Fruit fly (Drosophila melanogaster) whole organism, embryonic: Measurements from ENCODE around the gene Cpr67Fa2.
A peak's percentile ranks its signal among the peaks of the same experiment; 100 is the strongest.

Experiments used
- Atf-2 ChIP-seq: fragments of 200-800 bp; sonication (Bioruptor generic); optimal IDR thresholded peaks from 2 replicates; lab custom pipeline; 2016; ENCODE audit warnings: missing biosample characterization, missing genetic modification characterization
- B-H1 ChIP-seq: fragments of 200-800 bp; sonication (Bioruptor generic); IDR thresholded peaks from 3 replicates; pipeline ENCODE4 v1.3.6; 2022; ENCODE audit warnings: missing biosample characterization, missing genetic modification characterization
- CG11456 ChIP-seq: fragments of 200-800 bp; sonication (Bioruptor generic); IDR thresholded peaks from 3 replicates; pipeline ENCODE4 v1.3.6; 2022; ENCODE audit warnings: missing biosample characterization, missing genetic modification characterization
- CG12071 ChIP-seq: fragments of 200-800 bp; sonication (Bioruptor generic); optimal IDR thresholded peaks from 3 replicates; lab custom pipeline; 2018; ENCODE audit warnings: missing biosample characterization, mild to moderate bottlenecking, missing genetic modification characterization
- CG12769 ChIP-seq: fragments of 200-800 bp; sonication (Bioruptor generic); optimal IDR thresholded peaks from 2 replicates; lab custom pipeline; 2019; ENCODE audit warnings: missing biosample characterization, mild to moderate bottlenecking, missing genetic modification characterization, moderate library complexity
- CG13296 ChIP-seq: fragments of 200-800 bp; sonication (Bioruptor generic); optimal IDR thresholded peaks from 3 replicates; lab custom pipeline; 2018; ENCODE audit warnings: missing biosample characterization, mild to moderate bottlenecking, missing genetic modification characterization
- CG13424 ChIP-seq: fragments of 200-800 bp; sonication (Bioruptor generic); optimal IDR thresholded peaks from 2 replicates; lab custom pipeline; 2019; ENCODE audit warnings: missing biosample characterization, mild to moderate bottlenecking, missing genetic modification characterization, moderate library complexity
- CG13775 ChIP-seq: fragments of 200-800 bp; sonication (Bioruptor generic); optimal IDR thresholded peaks from 3 replicates; lab custom pipeline; 2017; ENCODE audit warnings: missing biosample characterization, mild to moderate bottlenecking, missing genetic modification characterization
- CG15479 ChIP-seq: fragments of 200-800 bp; sonication (Bioruptor generic); optimal IDR thresholded peaks from 3 replicates; lab custom pipeline; 2019; ENCODE audit warnings: missing biosample characterization, mild to moderate bottlenecking, missing genetic modification characterization, moderate library complexity
- CG1792 ChIP-seq: fragments of 200-800 bp; sonication (Bioruptor generic); optimal IDR thresholded peaks from 2 replicates; lab custom pipeline; 2016; ENCODE audit warnings: missing biosample characterization, missing genetic modification characterization
- CG1832 ChIP-seq: fragments of 200-800 bp; sonication (Bioruptor generic); optimal IDR thresholded peaks from 2 replicates; lab custom pipeline; 2017; ENCODE audit warnings: missing biosample characterization, mild to moderate bottlenecking, missing genetic modification characterization, inconsistent platforms
- CG18619 ChIP-seq: fragments of 200-800 bp; sonication (Bioruptor generic); optimal IDR thresholded peaks from 3 replicates; lab custom pipeline; 2017; ENCODE audit warnings: missing biosample characterization, mild to moderate bottlenecking, missing genetic modification characterization
- CG32532 ChIP-seq: fragments of 200-800 bp; sonication (Bioruptor generic); IDR thresholded peaks from 2 replicates; pipeline ENCODE4 v1.3.6; 2022; ENCODE audit warnings: missing biosample characterization, missing genetic modification characterization
- CG32772 ChIP-seq: fragments of 200-800 bp; sonication (Bioruptor generic); IDR thresholded peaks from 2 replicates; pipeline ENCODE4 v1.3.6; 2022; ENCODE audit warnings: missing biosample characterization, missing genetic modification characterization
- CG3281 ChIP-seq: fragments of 200-800 bp; sonication (Bioruptor generic); optimal IDR thresholded peaks from 3 replicates; lab custom pipeline; 2017; ENCODE audit warnings: missing biosample characterization, mild to moderate bottlenecking, missing genetic modification characterization
- CG4707 ChIP-seq: fragments of 200-800 bp; sonication (Bioruptor generic); optimal IDR thresholded peaks from 2 replicates; lab custom pipeline; 2018; ENCODE audit warnings: missing biosample characterization, mild to moderate bottlenecking, missing genetic modification characterization, moderate library complexity
- CG6272 ChIP-seq: fragments of 200-800 bp; sonication (Bioruptor generic); IDR thresholded peaks from 2 replicates; pipeline ENCODE4 v1.3.6; 2022; ENCODE audit warnings: missing biosample characterization, missing genetic modification characterization
- CG6683 ChIP-seq: fragments of 200-800 bp; sonication (Bioruptor generic); optimal IDR thresholded peaks from 2 replicates; lab custom pipeline; 2017; ENCODE audit warnings: missing biosample characterization, mild to moderate bottlenecking, missing genetic modification characterization, missing genetic modification reagents
- CG6689 ChIP-seq: fragments of 200-800 bp; sonication (Bioruptor generic); IDR thresholded peaks from 2 replicates; pipeline ENCODE4 v1.3.6; 2022; ENCODE audit warnings: missing biosample characterization, missing genetic modification characterization
- CG7271 ChIP-seq: fragments of 200-800 bp; sonication (Bioruptor generic); optimal IDR thresholded peaks from 2 replicates; lab custom pipeline; 2018; ENCODE audit warnings: missing biosample characterization, mild to moderate bottlenecking, missing genetic modification characterization, moderate library complexity
- CG9727 ChIP-seq: fragments of 200-800 bp; sonication (Bioruptor generic); optimal IDR thresholded peaks from 3 replicates; lab custom pipeline; 2017; ENCODE audit warnings: missing biosample characterization, mild to moderate bottlenecking, missing genetic modification characterization
- D ChIP-seq, 2 experiments: fragments of 200-800 bp in 1 of 2; fragments of >200 bp in 1 of 2; sonication (Bioruptor generic) in 1 of 2; optimal IDR thresholded peaks; 2 replicates in 1 of 2; 3 replicates in 1 of 2; lab custom pipeline; 2017; ENCODE audit warnings: mild to moderate bottlenecking in 1 of 2, missing biosample characterization in 1 of 2, missing genetic modification characterization in 1 of 2, missing genetic modification reagents in 1 of 2
- Dll ChIP-seq: fragments of 200-800 bp; sonication (Bioruptor generic); IDR thresholded peaks from 4 replicates; pipeline ENCODE4 v1.3.6; 2022; ENCODE audit warnings: missing biosample characterization, missing genetic modification characterization; ENCODE audit not compliant: partially characterized antibody
- E2f1 ChIP-seq: fragments of 200-800 bp; sonication (Bioruptor generic); IDR thresholded peaks from 2 replicates; pipeline ENCODE4 v1.3.6; 2022; ENCODE audit warnings: missing biosample characterization, missing genetic modification characterization
- GATAe ChIP-seq: fragments of 200-800 bp; sonication (Bioruptor generic); conservative IDR thresholded peaks from 2 replicates; pipeline ENCODE4 v1.3.6; 2022; ENCODE audit warnings: missing biosample characterization, missing genetic modification characterization
- HmgD ChIP-seq: fragments of 200-800 bp; sonication (Bioruptor generic); optimal IDR thresholded peaks from 3 replicates; lab custom pipeline; 2016; ENCODE audit warnings: missing biosample characterization, missing genetic modification characterization
- Jarid2 ChIP-seq: fragments of 200-800 bp; sonication (Bioruptor generic); optimal IDR thresholded peaks from 3 replicates; lab custom pipeline; 2017; ENCODE audit warnings: mild to moderate bottlenecking, missing biosample characterization, missing genetic modification reagents, missing genetic modification characterization
- NK7.1 ChIP-seq: fragments of 200-800 bp; sonication (Bioruptor generic); optimal IDR thresholded peaks from 3 replicates; lab custom pipeline; 2016; ENCODE audit warnings: missing biosample characterization, missing genetic modification characterization
- Nf-YC ChIP-seq: fragments of 200-800 bp; optimal IDR thresholded peaks from 3 replicates; lab custom pipeline; 2019; ENCODE audit warnings: missing biosample characterization, mild to moderate bottlenecking, missing genetic modification characterization, moderate library complexity
- Scr ChIP-seq: fragments of 200-800 bp; sonication (Bioruptor generic); IDR thresholded peaks from 2 replicates; pipeline ENCODE4 v1.3.6; 2022; ENCODE audit warnings: missing biosample characterization, missing genetic modification characterization; ENCODE audit not compliant: partially characterized antibody
- Sox102F ChIP-seq: fragments of 200-800 bp; sonication (Bioruptor generic); optimal IDR thresholded peaks from 2 replicates; lab custom pipeline; 2018; ENCODE audit warnings: missing biosample characterization, mild to moderate bottlenecking, missing genetic modification characterization, moderate library complexity
- Xbp1 ChIP-seq: fragments of 200-800 bp; sonication (Bioruptor generic); optimal IDR thresholded peaks from 3 replicates; lab custom pipeline; 2016; ENCODE audit warnings: missing biosample characterization, mild to moderate bottlenecking, missing genetic modification characterization
- ase ChIP-seq: fragments of 200-800 bp; sonication (Bioruptor generic); IDR thresholded peaks from 3 replicates; pipeline ENCODE4 v1.3.6; 2022; ENCODE audit warnings: missing biosample characterization, missing genetic modification characterization
- chif ChIP-seq, 2 experiments: fragments of 200-800 bp; sonication (Bioruptor generic); optimal IDR thresholded peaks; 3 replicates each; lab custom pipeline; 2016; ENCODE audit warnings: missing biosample characterization in 2 of 2, missing genetic modification characterization in 2 of 2
- corto ChIP-seq: fragments of 200-800 bp; sonication (Bioruptor generic); optimal IDR thresholded peaks from 2 replicates; lab custom pipeline; 2016; ENCODE audit warnings: missing biosample characterization, mild to moderate bottlenecking, missing genetic modification characterization, moderate library complexity
- dati ChIP-seq: fragments of 200-800 bp; sonication (Bioruptor generic); IDR thresholded peaks from 2 replicates; pipeline ENCODE4 v1.3.6; 2022; ENCODE audit warnings: missing biosample characterization, missing genetic modification characterization
- grn ChIP-seq: fragments of 200-800 bp; sonication (Bioruptor generic); optimal IDR thresholded peaks from 3 replicates; lab custom pipeline; 2017; ENCODE audit warnings: missing biosample characterization, missing genetic modification characterization
- gsb-n ChIP-seq: fragments of 200-800 bp; sonication (Bioruptor generic); optimal IDR thresholded peaks from 3 replicates; lab custom pipeline; 2018; ENCODE audit warnings: missing biosample characterization, mild to moderate bottlenecking, missing genetic modification characterization
- klu ChIP-seq: fragments of 200-800 bp; sonication (Bioruptor generic); IDR thresholded peaks from 2 replicates; pipeline ENCODE4 v1.3.6; 2022; ENCODE audit warnings: missing biosample characterization, missing genetic modification characterization
- lov ChIP-seq, 2 experiments: fragments of 200-800 bp in 1 of 2; fragments of >200 bp in 1 of 2; sonication (Bioruptor generic) in 1 of 2; IDR thresholded peaks in 1 of 2; optimal IDR thresholded peaks in 1 of 2; 2 replicates in 1 of 2; 3 replicates in 1 of 2; pipeline versions ENCODE4 v1.3.6 to Lab custom; 2017 to 2022; ENCODE audit warnings: missing biosample characterization in 1 of 2, missing genetic modification characterization in 1 of 2
- nerfin-2 ChIP-seq: fragments of 200-800 bp; sonication (Bioruptor generic); IDR thresholded peaks from 2 replicates; pipeline ENCODE4 v1.3.6; 2022; ENCODE audit warnings: missing biosample characterization, missing genetic modification characterization; ENCODE audit not compliant: partially characterized antibody
- prd ChIP-seq, 3 experiments: fragments of >200 bp in 2 of 3; fragments of 200-800 bp in 1 of 3; sonication (Bioruptor generic) in 1 of 3; optimal IDR thresholded peaks in 2 of 3; IDR thresholded peaks in 1 of 3; 2 replicates in 2 of 3; 3 replicates in 1 of 3; pipeline versions ENCODE4 v1.3.6 to Lab custom; 2017 to 2022; ENCODE audit warnings: missing biosample characterization in 1 of 3, missing genetic modification characterization in 1 of 3
- pum ChIP-seq: fragments of 200-800 bp; sonication (Bioruptor generic); optimal IDR thresholded peaks from 2 replicates; lab custom pipeline; 2016; ENCODE audit warnings: missing biosample characterization, missing genetic modification characterization
- sd ChIP-seq: fragments of 200-800 bp; sonication (Bioruptor generic); optimal IDR thresholded peaks from 3 replicates; lab custom pipeline; 2018; ENCODE audit warnings: missing biosample characterization, mild to moderate bottlenecking, missing genetic modification characterization, moderate library complexity
- sqz ChIP-seq: fragments of 200-800 bp; sonication (Bioruptor generic); optimal IDR thresholded peaks from 3 replicates; lab custom pipeline; 2018; ENCODE audit warnings: missing biosample characterization, mild to moderate bottlenecking, missing genetic modification characterization
- tap ChIP-seq: fragments of 200-800 bp; optimal IDR thresholded peaks from 3 replicates; lab custom pipeline; 2019; ENCODE audit warnings: missing biosample characterization, mild to moderate bottlenecking, missing genetic modification characterization, moderate library complexity
- tio ChIP-seq: fragments of 200-800 bp; sonication (Bioruptor generic); optimal IDR thresholded peaks from 2 replicates; lab custom pipeline; 2017; ENCODE audit warnings: missing biosample characterization, missing genetic modification characterization, inconsistent platforms
- zen ChIP-seq: fragments of 200-800 bp; sonication (Bioruptor generic); optimal IDR thresholded peaks from 3 replicates; lab custom pipeline; 2018; ENCODE audit warnings: missing biosample characterization, mild to moderate bottlenecking, missing genetic modification characterization, moderate library complexity

Gene Cpr67Fa2

DNA sequence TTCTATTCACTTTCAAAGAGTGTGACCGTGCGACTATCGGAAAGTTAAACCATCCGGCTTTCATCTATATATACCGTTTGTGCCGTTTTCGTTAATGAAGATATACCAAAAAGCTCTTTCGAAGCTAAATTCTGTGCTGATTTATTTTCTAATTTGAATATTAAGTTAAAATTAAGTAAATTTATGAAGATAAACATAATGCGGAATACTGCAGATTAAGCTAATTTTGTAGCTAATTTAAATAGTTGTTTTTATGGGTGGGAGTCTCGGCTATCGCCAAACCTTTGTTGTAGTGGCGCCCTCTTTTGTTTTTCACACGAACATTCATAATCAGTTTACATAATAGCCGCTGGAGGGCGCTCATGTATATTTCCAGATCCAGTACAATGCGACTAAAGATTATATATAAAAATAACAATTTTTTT is 7.6 kb downstream of the Cpr67Fa2 start, which contains the start of gene Aps (continued):
- TF ChIP-seq CG7271 (no peak), GATAe (GFP tag; lab: Robert Waterston, UW) (no peak), dati (GFP tag; lab: Robert Waterston, UW) (no peak), grn (GFP tag; lab: Kevin White, UChicago) (no peak), CG1832 (GFP tag; lab: Kevin White, UChicago) (no peak), CG13296 (GFP tag; lab: Kevin White, UChicago) (no peak), Sox102F (peak; percentile 49), nerfin-2 (GFP tag; lab: Robert Waterston, UW) (no peak), sqz (GFP tag; lab: Kevin White, UChicago) (no peak), CG6689 (GFP tag; lab: Robert Waterston, UW) (no peak), CG15479 (GFP tag; lab: Kevin White, UChicago) (no peak), Scr (GFP tag; lab: Robert Waterston, UW) (peak; percentile 33; the same call in 1 of the 2 replicates), prd (optimal IDR thresholded peaks at IDR 0.05; lab: Kevin White, UChicago) (no peak), prd (GFP tag; IDR thresholded peaks at IDR 0.05; lab: Robert Waterston, UW) (peak; percentile 59; the same call in 2 of the 3 replicates), CG13424 (peak; percentile 22), tio (peak; percentile 32), CG6683 (GFP tag; lab: Kevin White, UChicago) (no peak), Xbp1 (GFP tag; lab: Kevin White, UChicago) (peak; percentile 85), CG4707 (no peak), CG32772 (0 out of 2 replicates have a peak, but pooled peaks have one; percentile 23), lov (optimal IDR thresholded peaks at IDR 0.05; lab: Kevin White, UChicago) (no peak), lov (GFP tag; IDR thresholded peaks at IDR 0.05; lab: Robert Waterston, UW) (no peak), CG3281 (no peak), Dll (GFP tag; lab: Robert Waterston, UW) (no peak), corto (GFP tag; lab: Kevin White, UChicago) (no peak), CG18619 (GFP tag; lab: Kevin White, UChicago) (no peak), B-H1 (GFP tag; lab: Robert Waterston, UW) (no peak), CG6272 (no peak), Atf-2 (peak; percentile 36), NK7.1 (GFP tag; lab: Kevin White, UChicago) (no peak), Nf-YC (tag; lab: Kevin White, UChicago) (no peak), CG11456 (GFP tag; lab: Robert Waterston, UW) (peak; percentile 91), CG12071 (GFP tag; lab: Kevin White, UChicago) (no peak), ase (GFP tag; lab: Robert Waterston, UW) (peak; percentile 64; the same call in 2 of the 3 replicates), D (optimal IDR thresholded peaks at IDR 0.05; lab: Kevin White, UChicago) (no peak), D (GFP tag; optimal IDR thresholded peaks at IDR 0.05; lab: Kevin White, UChicago) (peak; percentile 18), sd (peak; percentile 61), chif (GFP tag; optimal IDR thresholded peaks at IDR 0.05; lab: Kevin White, UChicago) (peak in 1 of 2 experiments; percentile 68), tap (tag; lab: Kevin White, UChicago) (no peak), CG12769 (no peak), CG32532 (GFP tag; lab: Robert Waterston, UW) (peak; percentile 89), pum (GFP tag; lab: Kevin White, UChicago) (peak; percentile 2), zen (tag; lab: Kevin White, UChicago) (peak; percentile 34), CG9727 (GFP tag; lab: Kevin White, UChicago) (no peak), CG1792 (GFP tag; lab: Kevin White, UChicago) (no peak), CG13775 (GFP tag; lab: Kevin White, UChicago) (peak; percentile 30), HmgD (no peak), gsb-n (peak; percentile 45), klu (GFP tag; lab: Robert Waterston, UW) (no peak), Jarid2 (GFP tag; lab: Kevin White, UChicago) (no peak), E2f1 (GFP tag; lab: Robert Waterston, UW) (no peak; the same call in 1 of the 2 replicates)
